Worm (Caenorhabditis elegans) whole organism, L3 larva: Measurements from ENCODE around the gene C05E11.7.

Experiments used
- ZK546.5 ChIP-seq: sonication (generic microtip); optimal IDR thresholded peaks from 2 replicates; lab custom pipeline; 2017; ENCODE audit warnings: missing biosample characterization, missing genetic modification characterization
- aly-2 ChIP-seq: fragments of 150-350 bp; optimal IDR thresholded peaks from 2 replicates; lab custom pipeline; 2014; ENCODE audit warnings: missing biosample characterization, missing genetic modification characterization
- ama-1 ChIP-seq: fragments of 150-350 bp; optimal IDR thresholded peaks from 2 replicates; lab custom pipeline; 2018
- ceh-82 ChIP-seq: fragments of 150-350 bp; optimal IDR thresholded peaks from 2 replicates; lab custom pipeline; 2014; ENCODE audit warnings: missing biosample characterization, missing genetic modification characterization
- ceh-9 ChIP-seq: sonication (generic microtip); optimal IDR thresholded peaks from 2 replicates; lab custom pipeline; 2018; ENCODE audit warnings: missing biosample characterization, missing genetic modification characterization
- daf-12 ChIP-seq: fragments of 150-350 bp; optimal IDR thresholded peaks from 2 replicates; lab custom pipeline; 2014; ENCODE audit warnings: missing biosample characterization, missing genetic modification reagents, missing genetic modification characterization
- egl-27 ChIP-seq: sonication (generic microtip); optimal IDR thresholded peaks from 4 replicates; lab custom pipeline; 2017; ENCODE audit warnings: missing biosample characterization, missing genetic modification reagents, missing genetic modification characterization
- egl-5 ChIP-seq: fragments of 150-350 bp; optimal IDR thresholded peaks from 2 replicates; lab custom pipeline; 2017; ENCODE audit warnings: missing biosample characterization, missing genetic modification reagents, missing genetic modification characterization, inconsistent platforms
- elt-1 ChIP-seq: fragments of 150-350 bp; optimal IDR thresholded peaks from 2 replicates; lab custom pipeline; 2014; ENCODE audit warnings: missing biosample characterization, missing genetic modification characterization
- elt-2 ChIP-seq: sonication (generic microtip); optimal IDR thresholded peaks from 2 replicates; lab custom pipeline; 2016; ENCODE audit warnings: missing genetic modification reagents, mild to moderate bottlenecking, missing genetic modification characterization, missing compliant biosample characterization
- elt-3 ChIP-seq, 3 experiments: fragments of 150-350 bp in 1 of 3; sonication (generic microtip) in 2 of 3; optimal IDR thresholded peaks; 2 replicates in 2 of 3; 4 replicates in 1 of 3; lab custom pipeline; 2014 to 2017; ENCODE audit warnings: missing biosample characterization in 3 of 3, missing genetic modification characterization in 3 of 3
- fkh-10 ChIP-seq: sonication (generic microtip); optimal IDR thresholded peaks from 2 replicates; lab custom pipeline; 2017; ENCODE audit warnings: missing biosample characterization, missing genetic modification reagents, missing genetic modification characterization
- fos-1 ChIP-seq: fragments of 150-350 bp; optimal IDR thresholded peaks from 2 replicates; lab custom pipeline; 2014; ENCODE audit warnings: missing biosample characterization, missing genetic modification characterization
- hmg-11 ChIP-seq: sonication (generic microtip); optimal IDR thresholded peaks from 2 replicates; lab custom pipeline; 2016; ENCODE audit warnings: missing genetic modification characterization, missing compliant biosample characterization
- jun-1 ChIP-seq: fragments of 150-350 bp; optimal IDR thresholded peaks from 2 replicates; lab custom pipeline; 2014; ENCODE audit warnings: missing biosample characterization, missing genetic modification reagents, missing genetic modification characterization
- mdl-1 ChIP-seq: fragments of 150-350 bp; optimal IDR thresholded peaks from 2 replicates; lab custom pipeline; 2014; ENCODE audit warnings: missing biosample characterization, missing genetic modification characterization
- nhr-11 ChIP-seq: fragments of 150-350 bp; optimal IDR thresholded peaks from 2 replicates; lab custom pipeline; 2014; ENCODE audit warnings: missing biosample characterization, missing genetic modification characterization
- nhr-12 ChIP-seq: fragments of 150-350 bp; optimal IDR thresholded peaks from 2 replicates; lab custom pipeline; 2014; ENCODE audit warnings: missing biosample characterization, missing genetic modification characterization
- nhr-23 ChIP-seq: fragments of 150-350 bp; optimal IDR thresholded peaks from 2 replicates; lab custom pipeline; 2014; ENCODE audit warnings: missing biosample characterization, missing genetic modification reagents, missing genetic modification characterization
- nhr-237 ChIP-seq: fragments of 150-350 bp; optimal IDR thresholded peaks from 2 replicates; lab custom pipeline; 2014; ENCODE audit warnings: missing biosample characterization, missing genetic modification characterization
- nhr-25 ChIP-seq: sonication (generic microtip); optimal IDR thresholded peaks from 2 replicates; lab custom pipeline; 2017; ENCODE audit warnings: missing biosample characterization, missing genetic modification characterization
- nhr-28 ChIP-seq: fragments of 150-350 bp; optimal IDR thresholded peaks from 2 replicates; lab custom pipeline; 2014; ENCODE audit warnings: missing biosample characterization, missing genetic modification characterization
- nhr-43 ChIP-seq: sonication (generic microtip); optimal IDR thresholded peaks from 2 replicates; lab custom pipeline; 2016; ENCODE audit warnings: mild to moderate bottlenecking, missing genetic modification characterization, missing compliant biosample characterization; ENCODE audit not compliant: poor library complexity, severe bottlenecking
- nhr-76 ChIP-seq: fragments of 150-350 bp; sonication (generic microtip); optimal IDR thresholded peaks from 5 replicates; lab custom pipeline; 2014; ENCODE audit warnings: missing biosample characterization, missing genetic modification characterization
- nhr-77 ChIP-seq: fragments of 150-350 bp; optimal IDR thresholded peaks from 2 replicates; lab custom pipeline; 2014; ENCODE audit warnings: missing biosample characterization, missing genetic modification characterization
- pha-4 ChIP-seq: fragments of 150-350 bp; optimal IDR thresholded peaks from 2 replicates; lab custom pipeline; 2014; ENCODE audit warnings: missing biosample characterization, missing genetic modification reagents, missing genetic modification characterization
- pqm-1 ChIP-seq: fragments of 150-350 bp; optimal IDR thresholded peaks from 2 replicates; lab custom pipeline; 2017; ENCODE audit warnings: missing biosample characterization, missing genetic modification characterization, inconsistent platforms
- sea-2 ChIP-seq: fragments of 150-350 bp; sonication (generic microtip); optimal IDR thresholded peaks from 4 replicates; lab custom pipeline; 2014; ENCODE audit warnings: missing biosample characterization, missing genetic modification reagents, missing genetic modification characterization
- skn-1 ChIP-seq: fragments of 150-350 bp; optimal IDR thresholded peaks from 2 replicates; lab custom pipeline; 2014; ENCODE audit warnings: missing biosample characterization, missing genetic modification characterization
- snpc-4 ChIP-seq: fragments of 150-350 bp; optimal IDR thresholded peaks from 2 replicates; lab custom pipeline; 2014; ENCODE audit warnings: missing biosample characterization, missing genetic modification characterization
- tbx-2 ChIP-seq: sonication (generic microtip); optimal IDR thresholded peaks from 2 replicates; lab custom pipeline; 2016; ENCODE audit warnings: mild to moderate bottlenecking, missing genetic modification characterization, missing compliant biosample characterization
- unc-39 ChIP-seq: sonication (generic microtip); optimal IDR thresholded peaks from 4 replicates; lab custom pipeline; 2017; ENCODE audit warnings: missing biosample characterization, missing genetic modification characterization
- unc-62 ChIP-seq: fragments of 150-350 bp; sonication (generic microtip); optimal IDR thresholded peaks from 4 replicates; lab custom pipeline; 2014; ENCODE audit warnings: missing biosample characterization, missing genetic modification reagents, missing genetic modification characterization
- zag-1 ChIP-seq: fragments of 150-350 bp; optimal IDR thresholded peaks from 2 replicates; lab custom pipeline; 2014; ENCODE audit warnings: missing biosample characterization, missing genetic modification characterization
- ztf-11 ChIP-seq: fragments of 150-350 bp; optimal IDR thresholded peaks from 2 replicates; lab custom pipeline; 2014; ENCODE audit warnings: missing biosample characterization, missing genetic modification characterization

C05E11.7 gene

DNA sequence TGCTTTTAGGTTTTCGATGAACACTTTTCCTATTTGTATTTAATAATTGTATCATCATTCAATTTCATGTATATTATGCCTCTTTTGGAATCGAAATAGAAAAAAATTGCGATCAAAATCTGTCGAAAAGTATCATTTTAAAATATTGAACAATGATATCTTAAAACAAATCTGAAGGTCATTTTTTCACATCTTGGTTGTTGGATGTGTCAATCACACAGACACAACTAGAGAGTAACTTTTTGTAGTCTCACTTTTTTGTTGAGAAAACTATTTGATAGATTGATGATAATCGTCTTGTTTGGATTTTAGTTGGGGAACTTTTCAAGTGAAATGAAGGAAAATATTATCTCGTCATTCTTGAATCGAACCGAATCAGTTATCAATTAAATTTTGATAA, 16.2 kb downstream of the C05E11.7 start:
- TF ChIP-seq ceh-82 (tag; lab: Kevin White, UChicago) (no peak), tbx-2 (tag; lab: Kevin White, UChicago) (no peak), nhr-237 (tag; lab: Kevin White, UChicago) (no peak), nhr-23 (no peak), egl-5 (no peak), zag-1 (tag; lab: Kevin White, UChicago) (no peak), mdl-1 (tag; lab: Kevin White, UChicago) (no peak), nhr-25 (tag; lab: Kevin White, UChicago) (peak; percentile 5), ZK546.5 (tag; lab: Kevin White, UChicago) (no peak), nhr-28 (no peak), elt-1 (peak; percentile 92)

DNA sequence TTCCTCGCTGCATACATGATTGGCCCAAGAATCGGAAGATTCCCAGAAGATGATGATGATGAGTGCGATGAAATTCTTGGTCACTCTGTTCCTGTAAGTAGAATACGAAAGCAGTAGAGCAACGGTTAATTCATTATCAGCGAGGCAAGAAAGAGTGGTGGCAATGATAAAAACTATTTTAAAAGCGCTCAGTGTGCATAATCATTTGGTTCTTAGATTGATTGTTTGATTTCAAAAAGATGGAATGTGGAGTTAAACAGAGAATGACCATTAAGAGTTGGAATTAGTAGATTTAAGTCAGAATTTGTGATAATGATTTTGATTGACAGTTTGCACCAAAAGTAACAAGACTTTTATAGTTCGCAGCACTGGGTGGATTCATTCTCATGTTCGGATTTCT, 18.4 kb downstream of the C05E11.7 start:
- peak; percentile 75 for TF ChIP-seq elt-2 (tag; lab: Kevin White, UChicago)
- no peak for TF ChIP-seq ama-1 (lab: Kevin White, UChicago)
- TF ChIP-seq unc-39 (tag; lab: Kevin White, UChicago) = no peak
- peak; percentile 29 for TF ChIP-seq jun-1 (tag; lab: Kevin White, UChicago)
- peak; percentile 64 for TF ChIP-seq pqm-1 (tag; lab: Kevin White, UChicago)
- no peak for TF ChIP-seq aly-2 (tag; lab: Kevin White, UChicago)

ce11 chrX:4564717-4565316, 20.7 kb downstream of the C05E11.7 start, which contains the start of gene amt-4:
amt-4 (plus strand) TSS chrX:4565302.
- TF ChIP-seq pqm-1 (tag; lab: Kevin White, UChicago) = peak; percentile 94
- no peak for TF ChIP-seq ama-1 (lab: Kevin White, UChicago)
- no peak for TF ChIP-seq fos-1 (tag; lab: Kevin White, UChicago)
- TF ChIP-seq mdl-1 (tag; lab: Kevin White, UChicago) = peak; percentile 15
- TF ChIP-seq daf-12 (tag; lab: Kevin White, UChicago) = no peak
- TF ChIP-seq pha-4 (tag; lab: Kevin White, UChicago) = peak; percentile 62
- TF ChIP-seq elt-2 (tag; lab: Kevin White, UChicago) = peak; percentile 98
- no peak for TF ChIP-seq nhr-25 (tag; lab: Kevin White, UChicago)
- peak; percentile 78 for TF ChIP-seq jun-1 (tag; lab: Kevin White, UChicago)
- TF ChIP-seq nhr-76 = no peak
- TF ChIP-seq ztf-11 = no peak
- no peak for TF ChIP-seq unc-62 (GFP tag; lab: Kevin White, UChicago)
- no peak for TF ChIP-seq snpc-4 (tag; lab: Kevin White, UChicago)
- TF ChIP-seq hmg-11 (tag; lab: Kevin White, UChicago) = no peak
- TF ChIP-seq nhr-43 (tag; lab: Kevin White, UChicago) = no peak

ce11 chrX:4562288-4562687, 23.2 kb downstream of the C05E11.7 start:
- TF ChIP-seq nhr-11 (no peak), egl-27 (tag; lab: Kevin White, UChicago) (no peak), ceh-9 (no peak), aly-2 (tag; lab: Kevin White, UChicago) (no peak), nhr-23 (no peak), nhr-12 (tag; lab: Kevin White, UChicago) (no peak), skn-1 (tag; lab: Kevin White, UChicago) (no peak), fkh-10 (GFP tag; lab: Kevin White, UChicago) (no peak), sea-2 (GFP tag; lab: Kevin White, UChicago) (no peak), egl-5 (no peak), elt-3 (tag; optimal IDR thresholded peaks at IDR 0.05; lab: Kevin White, UChicago) (no peak), nhr-77 (no peak), nhr-76 (no peak), ztf-11 (no peak), tbx-2 (tag; lab: Kevin White, UChicago) (no peak), ceh-82 (tag; lab: Kevin White, UChicago) (no peak), zag-1 (tag; lab: Kevin White, UChicago) (no peak), snpc-4 (tag; lab: Kevin White, UChicago) (no peak)
